Fruit fly (Drosophila melanogaster): Measurements from ENCODE around the gene Clp.

The Clp gene

dm6 chr2L:847189-847987 is 27.6 kb downstream of the Clp start (continued):
- TF ChIP-seq CG17186 (GFP tag; optimal IDR thresholded peaks at IDR 0.05) (no peak), D19A (tag; optimal IDR thresholded peaks at IDR 0.05) (no peak), CG7357 (GFP tag; IDR thresholded peaks at IDR 0.05) (no peak), CG13424 (tag; optimal IDR thresholded peaks at IDR 0.05) (peak; percentile 4), sc (optimal IDR thresholded peaks at IDR 0.05) (no peak), sc (GFP tag; optimal IDR thresholded peaks at IDR 0.05) (no peak), chinmo (GFP tag; IDR thresholded peaks at IDR 0.05; ENCODE audit: partially characterized antibody) (0 out of 4 replicates have a peak, but pooled peaks have one; percentile 10), CG8388 (GFP tag; optimal IDR thresholded peaks at IDR 0.05) (peak; percentile 22), Tbp (GFP tag; optimal IDR thresholded peaks at IDR 0.05) (no peak), nmo (GFP tag; optimal IDR thresholded peaks at IDR 0.05) (peak; percentile 38), ATbp (GFP tag; optimal IDR thresholded peaks at IDR 0.05) (no peak), Chrac-16 (GFP tag; optimal IDR thresholded peaks at IDR 0.05) (no peak), gsb-n (tag; optimal IDR thresholded peaks at IDR 0.05) (no peak), CG14860 (GFP tag; IDR thresholded peaks at IDR 0.05; ENCODE audit: partially characterized antibody) (no peak), HLH54F (GFP tag; optimal IDR thresholded peaks at IDR 0.05) (no peak), CG9817 (tag; optimal IDR thresholded peaks at IDR 0.05) (no peak), fd3F (GFP tag; optimal IDR thresholded peaks at IDR 0.05) (no peak), Scr (GFP tag; IDR thresholded peaks at IDR 0.05; ENCODE audit: partially characterized antibody) (no peak), CG12155 (GFP tag; optimal IDR thresholded peaks at IDR 0.05) (no peak), ham (GFP tag; IDR thresholded peaks at IDR 0.05) (no peak), CG2129 (GFP tag; IDR thresholded peaks at IDR 0.05; ENCODE audit: partially characterized antibody) (no peak), sisA (GFP tag; IDR thresholded peaks at IDR 0.05) (no peak), eyg (GFP tag; optimal IDR thresholded peaks at IDR 0.05) (no peak), HmgD (GFP tag; optimal IDR thresholded peaks at IDR 0.05) (no peak), CG12744 (GFP tag; optimal IDR thresholded peaks at IDR 0.05) (no peak), kah (GFP tag; optimal IDR thresholded peaks at IDR 0.05) (no peak), CG6689 (GFP tag; IDR thresholded peaks at IDR 0.05) (no peak), Sox100B (GFP tag; optimal IDR thresholded peaks at IDR 0.05) (peak; percentile 47), lmd (GFP tag; IDR thresholded peaks at IDR 0.05) (no peak), CG4820 (GFP tag; optimal IDR thresholded peaks at IDR 0.05) (no peak), CG6175 (GFP tag; IDR thresholded peaks at IDR 0.05) (no peak), fu2 (GFP tag; optimal IDR thresholded peaks at IDR 0.05) (no peak), pros (GFP tag; optimal IDR thresholded peaks at IDR 0.05) (no peak), CoRest (tag; optimal IDR thresholded peaks at IDR 0.05) (peak; percentile 13), usp (GFP tag; optimal IDR thresholded peaks at IDR 0.05) (no peak), cato (GFP tag; optimal IDR thresholded peaks at IDR 0.05; ENCODE audit: borderline replicate concordance) (no peak), Dll (GFP tag; IDR thresholded peaks at IDR 0.05; ENCODE audit: partially characterized antibody) (no peak), Dbx (GFP tag; IDR thresholded peaks at IDR 0.05) (no peak), CG10274 (GFP tag; optimal IDR thresholded peaks at IDR 0.05) (no peak), Rx (GFP tag; IDR thresholded peaks at IDR 0.05) (no peak), CG6813 (GFP tag; optimal IDR thresholded peaks at IDR 0.05) (no peak), Eip74EF (GFP tag; optimal IDR thresholded peaks at IDR 0.05) (peak in 1 of 2 experiments; percentile 25), en (GFP tag; optimal IDR thresholded peaks at IDR 0.05) (no peak), Dek (tag; optimal IDR thresholded peaks at IDR 0.05) (no peak), CG17361 (GFP tag; IDR thresholded peaks at IDR 0.05) (peak; percentile 68; the same call in 2 of the 3 replicates), CG11085 (GFP tag; IDR thresholded peaks at IDR 0.05) (no peak), CG13894 (tag; optimal IDR thresholded peaks at IDR 0.05) (no peak), sens (GFP tag) (peak; percentile 85), ken (GFP tag; IDR thresholded peaks at IDR 0.05) (no peak), tio (GFP tag; optimal IDR thresholded peaks at IDR 0.05) (no peak)
